Worm (Caenorhabditis elegans): ENCODE results near the gene gmn-1.

DNA sequence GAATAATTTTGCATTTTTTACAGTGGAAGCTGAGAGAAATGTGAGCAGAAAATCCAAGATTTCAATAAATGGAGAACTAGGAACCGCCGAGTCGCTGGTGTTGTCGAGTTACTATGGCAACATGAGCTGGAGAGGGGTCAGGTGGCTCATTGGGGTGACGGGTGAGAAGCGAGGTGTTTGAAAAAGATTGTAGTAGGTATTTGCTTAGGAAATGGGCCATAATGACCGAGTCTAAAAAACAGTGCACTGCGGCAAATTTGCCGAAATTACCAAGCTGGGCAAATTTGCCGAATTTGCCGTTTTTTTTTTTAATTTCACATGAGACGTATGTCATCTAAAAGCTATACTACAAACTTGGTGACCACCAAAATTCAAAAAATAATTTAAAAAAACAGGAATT, 22.7 kb downstream of the gmn-1 start, which contains the start of gene osm-12:
- TF ChIP-seq cog-1 (tag; optimal IDR thresholded peaks at IDR 0.05) (no peak), flt-1 (GFP tag; IDR thresholded peaks at IDR 0.05) (no peak), tab-1 (GFP tag; IDR thresholded peaks at IDR 0.05) (no peak), ref-1 (GFP tag; conservative IDR thresholded peaks at IDR 0.05) (no peak), klf-2 (GFP tag; conservative IDR thresholded peaks at IDR 0.05) (no peak), ztf-23 (GFP tag; IDR thresholded peaks at IDR 0.05) (no peak), T22C8.4 (GFP tag; IDR thresholded peaks at IDR 0.05) (no peak), med-1 (GFP tag; optimal IDR thresholded peaks at IDR 0.05; ENCODE audit: insufficient read depth) (no peak), ztf-29 (GFP tag; IDR thresholded peaks at IDR 0.05) (no peak)
